Worm (Caenorhabditis elegans): ENCODE measurements around the gene C05G5.7.
A peak's percentile ranks its signal among the peaks of the same experiment; 100 is the strongest.

Gene C05G5.7

DNA sequence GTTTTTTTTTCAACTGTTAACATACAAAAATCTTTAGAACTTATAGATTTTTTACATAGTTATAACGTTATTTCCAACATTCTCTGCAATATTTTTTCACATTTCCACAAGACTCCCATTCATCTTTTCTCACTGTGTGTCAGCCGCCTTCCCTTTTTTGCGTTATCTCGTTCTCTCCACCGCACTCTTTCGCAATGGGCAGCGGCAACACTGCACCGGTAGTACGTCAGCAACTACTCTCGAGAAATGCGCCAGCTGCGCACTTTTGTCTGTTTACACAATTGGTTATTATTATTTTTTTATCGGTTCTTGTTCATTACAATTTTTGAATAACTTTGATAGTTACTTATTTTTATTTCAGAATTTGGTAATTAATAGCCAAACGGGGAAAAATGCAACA, 3.4 kb upstream of the C05G5.7 start, which contains the start of gene C05G5.2 (continued):
- peak; percentile 89 for TF ChIP-seq sma-3 (GFP tag; optimal IDR thresholded peaks at IDR 0.05)
- TF ChIP-seq nhr-77 (tag; optimal IDR thresholded peaks at IDR 0.05): no peak
- no peak for TF ChIP-seq unc-39 (tag; optimal IDR thresholded peaks at IDR 0.05)
- peak; percentile 85 for TF ChIP-seq nhr-21 (tag; optimal IDR thresholded peaks at IDR 0.05)
- peak; percentile 98 for TF ChIP-seq fos-1 (tag; optimal IDR thresholded peaks at IDR 0.05)
- TF ChIP-seq skn-1 (tag; optimal IDR thresholded peaks at IDR 0.05): peak; percentile 45
- no peak for TF ChIP-seq ZK546.5 (tag; optimal IDR thresholded peaks at IDR 0.05)
- peak; percentile 73 to 92 for TF ChIP-seq lsy-2 (tag; optimal IDR thresholded peaks at IDR 0.05)
- TF ChIP-seq nhr-25 (tag; optimal IDR thresholded peaks at IDR 0.05): peak; percentile 91
- peak; percentile 95 for TF ChIP-seq crh-2 (tag; optimal IDR thresholded peaks at IDR 0.05)
- TF ChIP-seq F13H6.1 (tag; optimal IDR thresholded peaks at IDR 0.05): peak; percentile 89
- peak; percentile 66 for TF ChIP-seq nhr-6 (tag; optimal IDR thresholded peaks at IDR 0.05)
- peak in 1 of 2 experiments; percentile 81 for TF ChIP-seq mdl-1 (tag; optimal IDR thresholded peaks at IDR 0.05)

DNA sequence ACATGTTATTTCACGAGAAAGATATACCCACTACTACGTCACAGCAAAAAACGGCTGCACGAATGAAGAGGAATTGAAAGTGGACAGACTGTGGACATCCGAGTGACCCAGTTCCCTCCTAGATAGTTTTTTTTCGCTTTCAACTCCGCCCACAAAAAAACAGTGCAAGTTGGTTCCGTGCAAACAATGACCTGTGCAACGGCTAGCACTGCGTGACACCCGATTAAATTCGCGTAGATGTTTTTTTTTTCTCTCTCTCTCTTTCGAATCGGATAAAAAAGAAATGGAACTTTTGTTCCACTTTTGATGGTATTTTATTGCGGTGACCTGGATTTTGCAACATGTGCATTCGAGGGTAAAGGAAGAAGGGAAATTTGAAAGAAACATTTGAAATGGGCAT, 1.6 kb upstream of the C05G5.7 start:
- TF ChIP-seq C34F6.9 (tag; optimal IDR thresholded peaks at IDR 0.05): no peak
- no peak for TF ChIP-seq nhr-237 (tag; optimal IDR thresholded peaks at IDR 0.05)
- TF ChIP-seq lsy-2 (tag; optimal IDR thresholded peaks at IDR 0.05): no peak
- no peak for TF ChIP-seq mab-5 (tag; optimal IDR thresholded peaks at IDR 0.05)
- TF ChIP-seq ceh-82 (tag; optimal IDR thresholded peaks at IDR 0.05): no peak
- no peak for TF ChIP-seq Y55F3AM.14 (GFP tag; optimal IDR thresholded peaks at IDR 0.05)
- no peak for TF ChIP-seq ZK546.5 (tag; optimal IDR thresholded peaks at IDR 0.05)
- TF ChIP-seq egl-27 (tag; optimal IDR thresholded peaks at IDR 0.05): no peak
- no peak for TF ChIP-seq nhr-12 (tag; optimal IDR thresholded peaks at IDR 0.05)
- TF ChIP-seq dmd-4 (tag; optimal IDR thresholded peaks at IDR 0.05): no peak
- no peak for TF ChIP-seq lin-39 (tag; optimal IDR thresholded peaks at IDR 0.05)
- TF ChIP-seq skn-1 (tag; optimal IDR thresholded peaks at IDR 0.05): no peak
- no peak for TF ChIP-seq ztf-4 (tag; optimal IDR thresholded peaks at IDR 0.05)
- no peak for TF ChIP-seq F13H6.1 (tag; optimal IDR thresholded peaks at IDR 0.05)
- no peak for TF ChIP-seq lin-11 (tag; optimal IDR thresholded peaks at IDR 0.05)
- no peak for TF ChIP-seq nhr-11 (tag; optimal IDR thresholded peaks at IDR 0.05)

DNA sequence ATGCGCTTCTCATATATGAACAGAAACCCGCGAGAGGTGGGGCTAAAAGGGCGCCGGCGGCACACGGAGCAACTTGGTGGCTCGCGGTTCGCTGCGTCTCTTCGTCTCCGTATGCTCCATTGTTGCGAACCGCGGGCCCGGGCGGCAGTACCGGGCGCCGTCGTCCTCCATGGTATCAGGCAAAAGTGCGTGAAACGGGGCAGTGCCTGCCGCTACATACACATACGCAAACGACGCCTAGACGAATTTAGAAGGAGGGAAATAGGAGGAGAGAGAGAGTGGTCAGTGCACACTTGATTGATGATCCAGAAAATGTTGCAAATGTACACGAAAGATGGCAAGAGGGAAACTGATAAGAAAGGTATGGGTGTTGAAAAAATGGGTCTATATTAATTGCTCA, 916 bp upstream of the C05G5.7 start:
- TF ChIP-seq nhr-23 (tag; optimal IDR thresholded peaks at IDR 0.05) (no peak), gmeb-1 (tag; optimal IDR thresholded peaks at IDR 0.05) (peak; percentile 10), mdl-1 (tag; optimal IDR thresholded peaks at IDR 0.05) (no peak), R02D3.7 (tag; optimal IDR thresholded peaks at IDR 0.05) (no peak), snpc-4 (tag; optimal IDR thresholded peaks at IDR 0.05) (peak; percentile 61), ceh-16 (tag; optimal IDR thresholded peaks at IDR 0.05) (no peak), blmp-1 (tag; optimal IDR thresholded peaks at IDR 0.05; ENCODE audit: insufficient read depth) (no peak), unc-55 (GFP tag; optimal IDR thresholded peaks at IDR 0.05) (no peak), ztf-11 (tag; optimal IDR thresholded peaks at IDR 0.05) (no peak), sem-4 (tag; optimal IDR thresholded peaks at IDR 0.05) (no peak), Y55F3AM.14 (GFP tag; optimal IDR thresholded peaks at IDR 0.05) (no peak), nhr-6 (tag; optimal IDR thresholded peaks at IDR 0.05) (no peak), dmd-4 (tag; optimal IDR thresholded peaks at IDR 0.05) (no peak), alr-1 (tag; optimal IDR thresholded peaks at IDR 0.05) (no peak), egl-27 (tag; optimal IDR thresholded peaks at IDR 0.05) (no peak), ceh-82 (tag; optimal IDR thresholded peaks at IDR 0.05) (no peak), nhr-77 (tag; optimal IDR thresholded peaks at IDR 0.05) (no peak), fos-1 (tag; optimal IDR thresholded peaks at IDR 0.05) (peak; percentile 51), nhr-237 (tag; optimal IDR thresholded peaks at IDR 0.05) (no peak), zag-1 (tag; optimal IDR thresholded peaks at IDR 0.05) (peak; percentile 57), lsy-2 (tag; optimal IDR thresholded peaks at IDR 0.05) (no peak), unc-39 (tag; optimal IDR thresholded peaks at IDR 0.05) (no peak), ztf-1 (GFP tag; conservative IDR thresholded peaks at IDR 0.05) (no peak), peb-1 (tag; optimal IDR thresholded peaks at IDR 0.05) (no peak), ZK546.5 (tag; optimal IDR thresholded peaks at IDR 0.05) (no peak), lin-13 (GFP tag; optimal IDR thresholded peaks at IDR 0.05) (no peak), F13H6.1 (tag; optimal IDR thresholded peaks at IDR 0.05) (no peak), nhr-21 (tag; optimal IDR thresholded peaks at IDR 0.05) (peak; percentile 11), elt-3 (tag; optimal IDR thresholded peaks at IDR 0.05) (no peak), aly-2 (tag; optimal IDR thresholded peaks at IDR 0.05) (no peak), crh-2 (tag; optimal IDR thresholded peaks at IDR 0.05) (no peak), ama-1 (optimal IDR thresholded peaks at IDR 0.05) (no peak), lin-39 (tag; optimal IDR thresholded peaks at IDR 0.05) (no peak)
